Worm (Caenorhabditis elegans): ENCODE results near the gene lipl-5.
A peak's percentile ranks its signal among the peaks of the same experiment; 100 is the strongest.

lipl-5 gene

DNA sequence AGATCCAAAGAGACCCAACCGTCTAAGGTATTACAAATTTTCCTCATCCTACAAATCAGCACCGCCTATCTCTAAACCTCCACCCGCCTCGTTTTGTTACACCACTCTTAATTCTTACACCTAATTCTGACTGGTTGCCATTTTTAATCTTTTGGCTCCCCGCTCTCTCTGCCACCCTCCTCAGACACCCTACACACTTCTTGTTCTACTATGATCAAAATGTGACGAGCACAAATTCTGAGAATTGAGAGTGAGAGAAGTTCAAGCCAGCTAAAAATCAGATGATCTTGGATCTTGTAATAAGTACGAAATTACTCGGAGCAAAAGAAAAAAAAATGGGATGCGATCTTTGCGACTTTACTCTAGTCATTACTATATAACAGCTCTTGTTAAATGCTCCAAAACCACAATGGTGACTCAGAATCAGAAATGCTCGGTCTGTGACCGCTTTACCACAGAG, 18.7 kb downstream of the lipl-5 start, which contains the start of gene nhr-252:
Gene nhr-252 (plus strand): TSS at position 410 of the 460 bp plus-strand sequence.
- TF ChIP-seq skn-1 (tag; optimal IDR thresholded peaks at IDR 0.05) (no peak), aha-1 (tag) (no peak), egl-27 (tag; optimal IDR thresholded peaks at IDR 0.05) (no peak), dmd-6 (GFP tag; IDR thresholded peaks at IDR 0.05) (no peak), php-3 (GFP tag; IDR thresholded peaks at IDR 0.05) (no peak), set-16 (GFP tag; IDR thresholded peaks at IDR 0.05) (no peak), ztf-11 (tag; optimal IDR thresholded peaks at IDR 0.05) (no peak), F37D6.2 (tag; optimal IDR thresholded peaks at IDR 0.05) (no peak), Y105C5A.15 (GFP tag; IDR thresholded peaks at IDR 0.05) (no peak), nhr-42 (GFP tag; IDR thresholded peaks at IDR 0.05) (no peak), fos-1 (tag; optimal IDR thresholded peaks at IDR 0.05) (no peak), lin-39 (tag; optimal IDR thresholded peaks at IDR 0.05) (no peak), saeg-2 (GFP tag; IDR thresholded peaks at IDR 0.05) (no peak), pha-4 (GFP tag; IDR thresholded peaks at IDR 0.05) (no peak), pha-4 (tag; optimal IDR thresholded peaks at IDR 0.05) (no peak), fkh-10 (GFP tag; optimal IDR thresholded peaks at IDR 0.05) (no peak), dve-1 (tag; optimal IDR thresholded peaks at IDR 0.05; ENCODE audit: insufficient read depth) (no peak)

DNA sequence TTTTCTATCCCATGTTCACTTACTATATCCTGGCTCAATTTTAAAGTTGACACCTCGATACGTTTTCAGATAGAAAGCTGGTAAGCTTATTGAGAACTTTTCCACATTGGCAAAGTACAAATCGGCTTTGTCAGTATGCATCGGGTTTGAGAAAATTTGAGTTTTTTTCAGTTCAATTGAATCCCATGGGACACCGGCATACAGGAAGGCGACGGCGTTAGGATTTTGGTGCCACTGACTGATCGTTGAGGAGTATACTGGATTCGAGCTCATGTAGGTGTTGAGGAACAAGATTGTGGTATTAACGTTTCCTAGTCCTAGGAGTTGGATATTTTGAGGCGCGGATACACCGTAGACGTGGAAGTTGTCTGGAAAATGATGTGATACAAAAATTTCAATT, 27.3 kb downstream of the lipl-5 start:
- no peak for TF ChIP-seq mep-1 (tag; optimal IDR thresholded peaks at IDR 0.05)
- no peak for TF ChIP-seq zfp-3 (GFP tag; conservative IDR thresholded peaks at IDR 0.05)
- TF ChIP-seq aha-1 (tag): peak; percentile 95
- no peak for TF ChIP-seq ceh-62 (tag; optimal IDR thresholded peaks at IDR 0.05)
- TF ChIP-seq nhr-77 (tag; optimal IDR thresholded peaks at IDR 0.05): no peak
- TF ChIP-seq nhr-10 (tag; optimal IDR thresholded peaks at IDR 0.05): no peak

DNA sequence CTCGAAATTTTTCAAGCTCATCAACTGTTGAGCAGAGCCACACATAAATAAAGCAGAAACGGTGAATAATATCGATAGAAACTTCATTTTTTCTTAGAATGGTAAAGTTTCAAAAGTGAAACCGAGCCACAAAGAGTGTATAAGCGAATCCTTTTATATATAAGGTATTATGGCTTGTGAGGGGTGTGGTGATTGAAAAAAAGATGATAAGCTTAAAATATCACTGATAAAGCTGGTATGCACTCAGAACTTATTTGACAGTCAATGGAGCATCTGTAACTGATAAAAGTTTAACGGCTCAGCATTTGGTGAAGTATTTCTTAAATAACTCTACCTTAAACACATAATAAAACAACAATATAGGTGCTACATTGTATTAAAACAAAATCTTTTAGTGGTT, 29.1 kb downstream of the lipl-5 start, which contains the start of gene dod-19:
Gene dod-19 (minus strand): TSS at position 130 of the 400 bp plus-strand sequence.
- TF ChIP-seq zag-1 (tag; optimal IDR thresholded peaks at IDR 0.05) (no peak), pqm-1 (tag; optimal IDR thresholded peaks at IDR 0.05) (peak; percentile 79), dmd-6 (GFP tag; IDR thresholded peaks at IDR 0.05) (peak; percentile 57)

- no peak for TF ChIP-seq Y48G9A.11 (GFP tag; IDR thresholded peaks at IDR 0.05)
- TF ChIP-seq daf-16 (GFP tag; optimal IDR thresholded peaks at IDR 0.05): no peak
- peak; percentile 47 for TF ChIP-seq daf-16 (tag; optimal IDR thresholded peaks at IDR 0.05)
- TF ChIP-seq nhr-77 (tag; optimal IDR thresholded peaks at IDR 0.05): peak; percentile 54
- TF ChIP-seq rbr-2 (tag; optimal IDR thresholded peaks at IDR 0.05): no peak
- peak; percentile 55; the same call in 1 of the 2 replicates for TF ChIP-seq dmd-6 (GFP tag; IDR thresholded peaks at IDR 0.05)
- no peak for TF ChIP-seq ztf-11 (tag; optimal IDR thresholded peaks at IDR 0.05)
- peak; percentile 61 for TF ChIP-seq php-3 (GFP tag; IDR thresholded peaks at IDR 0.05)
- TF ChIP-seq nhr-28 (tag; optimal IDR thresholded peaks at IDR 0.05): peak; percentile 60
- TF ChIP-seq nhr-11 (tag; optimal IDR thresholded peaks at IDR 0.05): no peak
- TF ChIP-seq ctbp-1 (GFP tag; IDR thresholded peaks at IDR 0.05): no peak
- peak; percentile 80 for TF ChIP-seq pqm-1 (tag; optimal IDR thresholded peaks at IDR 0.05)
Measured at ce11 chrV:415072-415471, 29.5 kb downstream of the lipl-5 start.

ce11 chrV:417656-418353, 32.3 kb downstream of the lipl-5 start, which contains the start of gene irg-8:
irg-8 (minus strand) TSS chrV:417706.
- TF ChIP-seq hlh-11 (tag; optimal IDR thresholded peaks at IDR 0.05) (peak; percentile 46), Y105C5A.15 (GFP tag; IDR thresholded peaks at IDR 0.05) (no peak), mxl-3 (GFP tag; optimal IDR thresholded peaks at IDR 0.05) (no peak), nhr-6 (tag; optimal IDR thresholded peaks at IDR 0.05) (no peak), nhr-237 (tag; optimal IDR thresholded peaks at IDR 0.05) (no peak), daf-8 (GFP tag; IDR thresholded peaks at IDR 0.05) (no peak), mxl-2 (GFP tag; conservative IDR thresholded peaks at IDR 0.05) (0 out of 2 replicates have a peak, but pooled peaks have one; percentile 51), lsy-2 (tag; optimal IDR thresholded peaks at IDR 0.05) (no peak), tra-1 (GFP tag; IDR thresholded peaks at IDR 0.05) (no peak), tag-97 (GFP tag; IDR thresholded peaks at IDR 0.05) (no peak), fos-1 (tag; optimal IDR thresholded peaks at IDR 0.05) (no peak), spr-3 (GFP tag; optimal IDR thresholded peaks at IDR 0.05) (no peak), F37D6.2 (tag; optimal IDR thresholded peaks at IDR 0.05) (no peak), pha-4 (GFP tag; IDR thresholded peaks at IDR 0.05) (no peak), pha-4 (tag; optimal IDR thresholded peaks at IDR 0.05) (no peak), dve-1 (tag; optimal IDR thresholded peaks at IDR 0.05; ENCODE audit: insufficient read depth) (no peak), unc-62 (GFP tag; optimal IDR thresholded peaks at IDR 0.05 in 1 of 2) (peak in 1 of 2 experiments; percentile 78), unc-62 (tag; optimal IDR thresholded peaks at IDR 0.05) (no peak), F10B5.3 (tag; optimal IDR thresholded peaks at IDR 0.05) (no peak), skn-1 (tag; optimal IDR thresholded peaks at IDR 0.05) (no peak), D1046.2 (GFP tag; IDR thresholded peaks at IDR 0.05) (no peak)
